Fruit fly (Drosophila melanogaster) whole organism, embryonic: ENCODE data around the gene Nct.

Experiments
- CG10431 ChIP-seq: fragments of 200-800 bp; sonication (Bioruptor generic); optimal IDR thresholded peaks from 3 replicates; lab custom pipeline; 2018; ENCODE audit warnings: missing biosample characterization, mild to moderate bottlenecking, missing genetic modification characterization
- CG10565 ChIP-seq: fragments of 200-800 bp; sonication (Bioruptor generic); optimal IDR thresholded peaks from 3 replicates; lab custom pipeline; 2016; ENCODE audit warnings: missing biosample characterization, mild to moderate bottlenecking, missing genetic modification characterization
- CG12219 ChIP-seq: fragments of 200-800 bp; sonication (Bioruptor generic); optimal IDR thresholded peaks from 3 replicates; lab custom pipeline; 2018; ENCODE audit warnings: missing biosample characterization, mild to moderate bottlenecking, missing genetic modification characterization
- CG13894 ChIP-seq: fragments of 200-800 bp; sonication (Bioruptor generic); optimal IDR thresholded peaks from 3 replicates; lab custom pipeline; 2018; ENCODE audit warnings: missing biosample characterization, mild to moderate bottlenecking, missing genetic modification characterization, moderate library complexity
- CG14050 ChIP-seq: fragments of 200-800 bp; sonication (Bioruptor generic); IDR thresholded peaks from 3 replicates; pipeline ENCODE4 v1.3.6; 2022; ENCODE audit warnings: missing biosample characterization, missing genetic modification characterization
- CG14860 ChIP-seq: fragments of 200-800 bp; sonication (Bioruptor generic); IDR thresholded peaks from 3 replicates; pipeline ENCODE4 v1.3.6; 2022; ENCODE audit warnings: missing biosample characterization, missing genetic modification characterization; ENCODE audit not compliant: partially characterized antibody
- CG16813 ChIP-seq: fragments of 200-800 bp; sonication (Bioruptor generic); IDR thresholded peaks from 3 replicates; pipeline ENCODE4 v1.3.6; 2022; ENCODE audit warnings: missing biosample characterization, missing genetic modification characterization; ENCODE audit not compliant: partially characterized antibody
- CG17568 ChIP-seq: fragments of 200-800 bp; sonication (Bioruptor generic); optimal IDR thresholded peaks from 2 replicates; lab custom pipeline; 2018; ENCODE audit warnings: missing biosample characterization, mild to moderate bottlenecking, missing genetic modification characterization, moderate library complexity
- CG17829 ChIP-seq: fragments of 200-800 bp; optimal IDR thresholded peaks from 2 replicates; lab custom pipeline; 2019; ENCODE audit warnings: missing biosample characterization, mild to moderate bottlenecking, missing genetic modification characterization, moderate library complexity
- CG2202 ChIP-seq: fragments of 200-800 bp; sonication (Bioruptor generic); optimal IDR thresholded peaks from 2 replicates; lab custom pipeline; 2018; ENCODE audit warnings: missing biosample characterization, mild to moderate bottlenecking, missing genetic modification characterization
- CG2875 ChIP-seq: fragments of 200-800 bp; sonication (Bioruptor generic); optimal IDR thresholded peaks from 2 replicates; lab custom pipeline; 2017; ENCODE audit warnings: missing biosample characterization, mild to moderate bottlenecking, missing genetic modification characterization, missing genetic modification reagents
- CG2889 ChIP-seq: fragments of 200-800 bp; sonication (Bioruptor generic); IDR thresholded peaks from 3 replicates; pipeline ENCODE4 v1.3.6; 2022; ENCODE audit warnings: missing biosample characterization, missing genetic modification characterization
- CG30403 ChIP-seq: fragments of 200-800 bp; sonication (Bioruptor generic); optimal IDR thresholded peaks from 3 replicates; lab custom pipeline; 2016; ENCODE audit warnings: missing biosample characterization, missing genetic modification characterization
- CG32772 ChIP-seq: fragments of 200-800 bp; sonication (Bioruptor generic); IDR thresholded peaks from 2 replicates; pipeline ENCODE4 v1.3.6; 2022; ENCODE audit warnings: missing biosample characterization, missing genetic modification characterization
- CG33557 ChIP-seq: fragments of 200-800 bp; sonication (Bioruptor generic); optimal IDR thresholded peaks from 2 replicates; lab custom pipeline; 2019; ENCODE audit warnings: missing biosample characterization, mild to moderate bottlenecking, missing genetic modification characterization, moderate library complexity
- CG6765 ChIP-seq: fragments of 200-800 bp; sonication (Bioruptor generic); optimal IDR thresholded peaks from 3 replicates; lab custom pipeline; 2017; ENCODE audit warnings: missing biosample characterization, mild to moderate bottlenecking, missing genetic modification characterization
- CG8765 ChIP-seq: fragments of 200-800 bp; sonication (Bioruptor generic); IDR thresholded peaks from 2 replicates; pipeline ENCODE4 v1.3.6; 2022; ENCODE audit warnings: missing biosample characterization, missing genetic modification characterization
- CTCF ChIP-seq: fragments of 200-800 bp; sonication (Bioruptor generic); optimal IDR thresholded peaks from 2 replicates; lab custom pipeline; 2017; ENCODE audit warnings: missing biosample characterization, mild to moderate bottlenecking, missing genetic modification characterization, moderate library complexity
- Hsf ChIP-seq: fragments of 200-800 bp; sonication (Bioruptor generic); optimal IDR thresholded peaks from 3 replicates; lab custom pipeline; 2016; ENCODE audit warnings: missing biosample characterization, missing genetic modification characterization
- Myb ChIP-seq: fragments of 200-800 bp; sonication (Bioruptor generic); optimal IDR thresholded peaks from 2 replicates; lab custom pipeline; 2016; ENCODE audit warnings: missing biosample characterization, missing genetic modification characterization
- Neu2 ChIP-seq: fragments of 200-800 bp; sonication (Bioruptor generic); optimal IDR thresholded peaks from 3 replicates; lab custom pipeline; 2016; ENCODE audit warnings: missing biosample characterization, missing genetic modification characterization, borderline replicate concordance
- Opbp ChIP-seq: fragments of 200-800 bp; sonication (Bioruptor generic); IDR thresholded peaks from 3 replicates; pipeline ENCODE4 v1.3.6; 2022; ENCODE audit warnings: missing biosample characterization, missing genetic modification characterization; ENCODE audit not compliant: partially characterized antibody
- Sin3A ChIP-seq: fragments of >200 bp; optimal IDR thresholded peaks from 2 replicates; lab custom pipeline; 2018
- Taf1 ChIP-seq: fragments of 200-800 bp; sonication (Bioruptor generic); IDR thresholded peaks from 2 replicates; pipeline ENCODE4 v1.3.6; 2022; ENCODE audit warnings: missing biosample characterization, missing genetic modification characterization
- ab ChIP-seq: fragments of 200-800 bp; sonication (Bioruptor generic); optimal IDR thresholded peaks from 2 replicates; lab custom pipeline; 2016; ENCODE audit warnings: missing biosample characterization, missing genetic modification characterization
- al ChIP-seq: fragments of 200-800 bp; sonication (Bioruptor generic); IDR thresholded peaks from 2 replicates; pipeline ENCODE4 v1.3.6; 2022; ENCODE audit warnings: missing biosample characterization, missing genetic modification characterization
- bcd ChIP-seq: fragments of 200-800 bp; sonication (Bioruptor generic); optimal IDR thresholded peaks from 2 replicates; lab custom pipeline; 2017; ENCODE audit warnings: missing biosample characterization, mild to moderate bottlenecking, missing genetic modification characterization
- dan ChIP-seq: fragments of 200-800 bp; sonication (Bioruptor generic); IDR thresholded peaks from 2 replicates; pipeline ENCODE4 v1.3.6; 2022; ENCODE audit warnings: missing biosample characterization, missing genetic modification characterization
- disco-r ChIP-seq: fragments of 200-800 bp; sonication (Bioruptor generic); optimal IDR thresholded peaks from 2 replicates; lab custom pipeline; 2016; ENCODE audit warnings: missing biosample characterization, missing genetic modification characterization
- esg ChIP-seq: fragments of 200-800 bp; sonication (Bioruptor generic); conservative IDR thresholded peaks from 2 replicates; pipeline ENCODE4 v1.3.6; 2022; ENCODE audit warnings: missing biosample characterization, missing genetic modification characterization
- fd64A ChIP-seq: fragments of 200-800 bp; sonication (Bioruptor generic); optimal IDR thresholded peaks from 3 replicates; lab custom pipeline; 2018; ENCODE audit warnings: missing biosample characterization, mild to moderate bottlenecking, missing genetic modification characterization
- ftz-f1 ChIP-seq: fragments of 200-800 bp; sonication (Bioruptor generic); optimal IDR thresholded peaks from 2 replicates; lab custom pipeline; 2016; ENCODE audit warnings: missing biosample characterization, missing genetic modification characterization
- ken ChIP-seq: fragments of 200-800 bp; sonication (Bioruptor generic); IDR thresholded peaks from 3 replicates; pipeline ENCODE4 v1.3.6; 2022; ENCODE audit warnings: missing biosample characterization, missing genetic modification characterization
- knrl ChIP-seq: fragments of 200-800 bp; sonication (Bioruptor generic); IDR thresholded peaks from 3 replicates; pipeline ENCODE4 v1.3.6; 2022; ENCODE audit warnings: missing biosample characterization, missing genetic modification characterization; ENCODE audit not compliant: partially characterized antibody
- lbe ChIP-seq: fragments of 200-800 bp; sonication (Bioruptor generic); optimal IDR thresholded peaks from 2 replicates; lab custom pipeline; 2016; ENCODE audit warnings: missing biosample characterization, mild to moderate bottlenecking, missing genetic modification characterization
- maf-S ChIP-seq: fragments of 200-800 bp; sonication (Bioruptor generic); optimal IDR thresholded peaks from 2 replicates; lab custom pipeline; 2016; ENCODE audit warnings: missing biosample characterization, missing genetic modification characterization
- mirr ChIP-seq: fragments of 200-800 bp; sonication (Bioruptor generic); optimal IDR thresholded peaks from 3 replicates; lab custom pipeline; 2018; ENCODE audit warnings: missing biosample characterization, mild to moderate bottlenecking, missing genetic modification characterization
- nmo ChIP-seq: fragments of 200-800 bp; sonication (Bioruptor generic); optimal IDR thresholded peaks from 2 replicates; lab custom pipeline; 2018; ENCODE audit warnings: missing biosample characterization, mild to moderate bottlenecking, missing genetic modification characterization, moderate library complexity
- odd ChIP-seq: fragments of 200-800 bp; sonication (Bioruptor generic); optimal IDR thresholded peaks from 2 replicates; lab custom pipeline; 2017; ENCODE audit warnings: missing biosample characterization, mild to moderate bottlenecking, missing genetic modification characterization
- p53 ChIP-seq: fragments of 200-800 bp; sonication (Bioruptor generic); optimal IDR thresholded peaks from 2 replicates; lab custom pipeline; 2016; ENCODE audit warnings: missing biosample characterization, missing genetic modification characterization
- salm ChIP-seq: fragments of 200-800 bp; sonication (Bioruptor generic); optimal IDR thresholded peaks from 2 replicates; lab custom pipeline; 2018; ENCODE audit warnings: missing biosample characterization, mild to moderate bottlenecking, missing genetic modification characterization
- sc ChIP-seq, 3 experiments: fragments of >200 bp in 2 of 3; fragments of 200-800 bp in 1 of 3; sonication (Bioruptor generic) in 1 of 3; optimal IDR thresholded peaks; 2 replicates in 2 of 3; 3 replicates in 1 of 3; lab custom pipeline; 2017; ENCODE audit warnings: mild to moderate bottlenecking in 1 of 3, missing biosample characterization in 1 of 3, missing genetic modification characterization in 1 of 3, missing genetic modification reagents in 1 of 3
- sens ChIP-seq: fragments of 200-800 bp; sonication (Bioruptor generic); peaks from one replicate; lab custom pipeline; 2016; ENCODE audit warnings: missing biosample characterization, missing genetic modification characterization
- shn ChIP-seq: fragments of 200-800 bp; sonication (Bioruptor generic); optimal IDR thresholded peaks from 3 replicates; lab custom pipeline; 2016; ENCODE audit warnings: missing biosample characterization, missing genetic modification characterization
- tio ChIP-seq: fragments of 200-800 bp; sonication (Bioruptor generic); optimal IDR thresholded peaks from 2 replicates; lab custom pipeline; 2017; ENCODE audit warnings: missing biosample characterization, missing genetic modification characterization, inconsistent platforms
- twi ChIP-seq: fragments of 200-800 bp; optimal IDR thresholded peaks from 2 replicates; lab custom pipeline; 2019; ENCODE audit warnings: missing biosample characterization, mild to moderate bottlenecking, missing genetic modification characterization, moderate library complexity
- wek ChIP-seq: fragments of 200-800 bp; sonication (Bioruptor generic); optimal IDR thresholded peaks from 3 replicates; lab custom pipeline; 2018; ENCODE audit warnings: missing biosample characterization, mild to moderate bottlenecking, missing genetic modification characterization, moderate library complexity
- zen ChIP-seq: fragments of 200-800 bp; sonication (Bioruptor generic); optimal IDR thresholded peaks from 3 replicates; lab custom pipeline; 2018; ENCODE audit warnings: missing biosample characterization, mild to moderate bottlenecking, missing genetic modification characterization, moderate library complexity
- zf30C ChIP-seq: fragments of 200-800 bp; sonication (Bioruptor generic); optimal IDR thresholded peaks from 3 replicates; lab custom pipeline; 2018; ENCODE audit warnings: missing biosample characterization, mild to moderate bottlenecking, missing genetic modification characterization
- zfh2 ChIP-seq: fragments of 200-800 bp; sonication (Bioruptor generic); optimal IDR thresholded peaks from 2 replicates; lab custom pipeline; 2016; ENCODE audit warnings: missing biosample characterization, missing genetic modification characterization

The Nct gene

dm6 chr3R:24893320-24893955 is 42.0 kb downstream of the Nct start (continued):
- peak; percentile 34 for TF ChIP-seq CG32772 (GFP tag; lab: Robert Waterston, UW)
- peak; percentile 40; the same call in 1 of the 3 replicates for TF ChIP-seq CG2889 (GFP tag; lab: Robert Waterston, UW)
- TF ChIP-seq sens (GFP tag; lab: Kevin White, UChicago): peak; percentile 59
- no peak for TF ChIP-seq shn (GFP tag; lab: Kevin White, UChicago)
- TF ChIP-seq zfh2 (GFP tag; lab: Kevin White, UChicago): no peak
- no peak for TF ChIP-seq CG16813 (GFP tag; lab: Robert Waterston, UW)
- peak; percentile 40 for TF ChIP-seq CG6765 (GFP tag; lab: Kevin White, UChicago)
- no peak for TF ChIP-seq CG14860 (GFP tag; lab: Robert Waterston, UW)
- TF ChIP-seq zen (tag; lab: Kevin White, UChicago): peak; percentile 63
- no peak for TF ChIP-seq disco-r (GFP tag; lab: Kevin White, UChicago)
- TF ChIP-seq Hsf (GFP tag; lab: Kevin White, UChicago): peak; percentile 23
- peak; percentile 79 for TF ChIP-seq salm
- peak; percentile 46 for TF ChIP-seq lbe
- no peak for TF ChIP-seq sc (optimal IDR thresholded peaks at IDR 0.05; lab: Kevin White, UChicago)
- peak; percentile 48 for TF ChIP-seq sc (GFP tag; optimal IDR thresholded peaks at IDR 0.05; lab: Kevin White, UChicago)
- peak; percentile 85 for TF ChIP-seq CG30403 (GFP tag; lab: Kevin White, UChicago)
- TF ChIP-seq CTCF (GFP tag; lab: Kevin White, UChicago): no peak
- no peak for TF ChIP-seq ken (GFP tag; lab: Robert Waterston, UW)
- peak; percentile 95 for TF ChIP-seq nmo
- TF ChIP-seq esg (GFP tag; lab: Robert Waterston, UW): peak; percentile 64
- TF ChIP-seq Neu2 (GFP tag; lab: Kevin White, UChicago): no peak
- TF ChIP-seq ftz-f1 (GFP tag; lab: Kevin White, UChicago): no peak
- TF ChIP-seq twi (tag; lab: Kevin White, UChicago): no peak
- TF ChIP-seq CG14050: no peak
- TF ChIP-seq mirr: no peak
- TF ChIP-seq dan: no peak
- TF ChIP-seq odd (GFP tag; lab: Kevin White, UChicago): peak; percentile 60
- peak; percentile 89 for TF ChIP-seq CG33557 (GFP tag; lab: Kevin White, UChicago)
- TF ChIP-seq p53: no peak
- TF ChIP-seq CG2202: peak; percentile 47
- TF ChIP-seq CG10565: no peak
- TF ChIP-seq Myb: no peak
- peak; percentile 45 for TF ChIP-seq CG10431
- no peak for TF ChIP-seq tio (GFP tag; lab: Kevin White, UChicago)
- TF ChIP-seq Taf1 (GFP tag; lab: Robert Waterston, UW): no peak
- peak; percentile 8 for TF ChIP-seq CG12219
- no peak for TF ChIP-seq knrl (GFP tag; lab: Robert Waterston, UW)
- TF ChIP-seq CG17829 (tag; lab: Kevin White, UChicago): peak; percentile 95
- no peak for TF ChIP-seq maf-S
- 0 out of 2 replicates have a peak, but pooled peaks have one; percentile 19 for TF ChIP-seq CG8765 (GFP tag; lab: Robert Waterston, UW)
- peak; percentile 80 for TF ChIP-seq bcd (GFP tag; lab: Kevin White, UChicago)
- no peak for TF ChIP-seq wek (GFP tag; lab: Kevin White, UChicago)
- TF ChIP-seq zf30C (GFP tag; lab: Kevin White, UChicago): peak; percentile 85
- peak; percentile 51; the same call in 1 of the 2 replicates for TF ChIP-seq al (GFP tag; lab: Robert Waterston, UW)
- TF ChIP-seq CG2875 (GFP tag; lab: Kevin White, UChicago): peak; percentile 45
- no peak for TF ChIP-seq Opbp (GFP tag; lab: Robert Waterston, UW)
- no peak for TF ChIP-seq CG17568 (GFP tag; lab: Kevin White, UChicago)
- TF ChIP-seq CG13894 (tag; lab: Kevin White, UChicago): no peak
- TF ChIP-seq Sin3A (lab: Kevin White, UChicago): no peak
- TF ChIP-seq ab (GFP tag; lab: Kevin White, UChicago): no peak
- no peak for TF ChIP-seq fd64A (GFP tag; lab: Kevin White, UChicago)
